Fruit fly (Drosophila melanogaster) whole organism, prepupa: ENCODE results near the gene CG13059.

Experiments used
- CG10669 ChIP-seq: fragments of 200-800 bp; sonication (Bioruptor generic); optimal IDR thresholded peaks from 3 replicates; lab custom pipeline; 2018; ENCODE audit warnings: missing biosample characterization, mild to moderate bottlenecking, missing genetic modification characterization, moderate library complexity
- CG11762 ChIP-seq: fragments of 200-800 bp; sonication (Bioruptor generic); optimal IDR thresholded peaks from 3 replicates; lab custom pipeline; 2016; ENCODE audit warnings: missing biosample characterization, missing genetic modification characterization; ENCODE audit not compliant: insufficient read depth
- CG11902 ChIP-seq: fragments of 200-800 bp; sonication (Bioruptor generic); optimal IDR thresholded peaks from 3 replicates; lab custom pipeline; 2016; ENCODE audit warnings: missing biosample characterization, missing genetic modification characterization
- CG15336 ChIP-seq: fragments of 200-800 bp; sonication (Bioruptor generic); IDR thresholded peaks from 2 replicates; pipeline ENCODE4 v1.3.6; 2022; ENCODE audit warnings: missing biosample characterization, missing genetic modification characterization
- CG3032 ChIP-seq: fragments of 200-800 bp; optimal IDR thresholded peaks from 2 replicates; lab custom pipeline; 2019; ENCODE audit warnings: missing biosample characterization, mild to moderate bottlenecking, missing genetic modification characterization, moderate library complexity
- CG31627 ChIP-seq: fragments of 200-800 bp; sonication (Bioruptor generic); optimal IDR thresholded peaks from 3 replicates; lab custom pipeline; 2016; ENCODE audit warnings: missing biosample characterization, missing genetic modification characterization
- CG32006 ChIP-seq: fragments of 200-800 bp; sonication (Bioruptor generic); optimal IDR thresholded peaks from 3 replicates; lab custom pipeline; 2017; ENCODE audit warnings: missing biosample characterization, mild to moderate bottlenecking, missing genetic modification characterization
- CG6276 ChIP-seq: fragments of 200-800 bp; sonication (Bioruptor generic); optimal IDR thresholded peaks from 2 replicates; lab custom pipeline; 2017; ENCODE audit warnings: missing biosample characterization, mild to moderate bottlenecking, missing genetic modification characterization
- CG6792 ChIP-seq: fragments of 200-800 bp; sonication (Bioruptor generic); optimal IDR thresholded peaks from 3 replicates; lab custom pipeline; 2016; ENCODE audit warnings: missing biosample characterization, missing genetic modification characterization
- CG6808 ChIP-seq: fragments of 200-800 bp; sonication (Bioruptor generic); optimal IDR thresholded peaks from 3 replicates; lab custom pipeline; 2017; ENCODE audit warnings: missing biosample characterization, missing genetic modification characterization, mild to moderate bottlenecking, moderate library complexity, missing genetic modification reagents
- CG8319 ChIP-seq: fragments of 200-800 bp; sonication (Bioruptor generic); optimal IDR thresholded peaks from 3 replicates; lab custom pipeline; 2016; ENCODE audit warnings: missing biosample characterization, missing genetic modification characterization
- CG8632 ChIP-seq: fragments of 200-800 bp; sonication (Bioruptor generic); optimal IDR thresholded peaks from 3 replicates; lab custom pipeline; 2016; ENCODE audit warnings: missing biosample characterization, missing genetic modification characterization
- CG9139 ChIP-seq: fragments of 200-800 bp; sonication (Bioruptor generic); optimal IDR thresholded peaks from 3 replicates; lab custom pipeline; 2017; ENCODE audit warnings: missing biosample characterization, mild to moderate bottlenecking, missing genetic modification characterization
- Eip78C ChIP-seq: fragments of 200-800 bp; sonication (Bioruptor generic); peaks from one replicate; lab custom pipeline; 2016; ENCODE audit warnings: missing biosample characterization, missing genetic modification characterization
- Eip93F ChIP-seq: fragments of 200-800 bp; sonication (Bioruptor generic); optimal IDR thresholded peaks from 2 replicates; lab custom pipeline; 2016; ENCODE audit warnings: missing biosample characterization, mild to moderate bottlenecking, missing genetic modification characterization
- Ets96B ChIP-seq: fragments of 200-800 bp; optimal IDR thresholded peaks from 2 replicates; lab custom pipeline; 2019; ENCODE audit warnings: missing biosample characterization, mild to moderate bottlenecking, missing genetic modification characterization, moderate library complexity
- Hr39 ChIP-seq: fragments of 200-800 bp; sonication (Bioruptor generic); optimal IDR thresholded peaks from 2 replicates; lab custom pipeline; 2016; ENCODE audit warnings: missing biosample characterization, missing genetic modification characterization
- Hr4 ChIP-seq: fragments of 200-800 bp; sonication (Bioruptor generic); optimal IDR thresholded peaks from 3 replicates; lab custom pipeline; 2016; ENCODE audit warnings: missing biosample characterization, missing genetic modification characterization
- Lpt ChIP-seq: fragments of 200-800 bp; sonication (Bioruptor generic); optimal IDR thresholded peaks from 3 replicates; lab custom pipeline; 2016; ENCODE audit warnings: missing biosample characterization, missing genetic modification characterization
- Met ChIP-seq: fragments of 200-800 bp; sonication (Bioruptor generic); optimal IDR thresholded peaks from 3 replicates; lab custom pipeline; 2016; ENCODE audit warnings: missing biosample characterization, missing genetic modification characterization
- Smox ChIP-seq: fragments of 200-800 bp; sonication (Bioruptor generic); optimal IDR thresholded peaks from 3 replicates; lab custom pipeline; 2016; ENCODE audit warnings: missing biosample characterization, missing genetic modification characterization
- Sox102F ChIP-seq: fragments of 200-800 bp; sonication (Bioruptor generic); optimal IDR thresholded peaks from 2 replicates; lab custom pipeline; 2016; ENCODE audit warnings: missing biosample characterization, mild to moderate bottlenecking, missing genetic modification characterization
- Sox14 ChIP-seq: fragments of 200-800 bp; sonication (Bioruptor generic); optimal IDR thresholded peaks from 3 replicates; lab custom pipeline; 2016; ENCODE audit warnings: missing biosample characterization, missing genetic modification characterization
- Sox15 ChIP-seq: fragments of 200-800 bp; sonication (Bioruptor generic); optimal IDR thresholded peaks from 3 replicates; lab custom pipeline; 2016; ENCODE audit warnings: missing biosample characterization, missing genetic modification characterization
- achi ChIP-seq: fragments of 200-800 bp; sonication (Bioruptor generic); optimal IDR thresholded peaks from 3 replicates; lab custom pipeline; 2016; ENCODE audit warnings: missing biosample characterization, missing genetic modification characterization
- acj6 ChIP-seq: fragments of 200-800 bp; sonication (Bioruptor generic); optimal IDR thresholded peaks from 3 replicates; lab custom pipeline; 2016; ENCODE audit warnings: missing biosample characterization, missing genetic modification characterization
- dac ChIP-seq: fragments of 200-800 bp; sonication (Bioruptor generic); optimal IDR thresholded peaks from 2 replicates; lab custom pipeline; 2017; ENCODE audit warnings: missing biosample characterization, mild to moderate bottlenecking, missing genetic modification characterization
- dsx ChIP-seq: fragments of 200-800 bp; optimal IDR thresholded peaks from 3 replicates; lab custom pipeline; 2019; ENCODE audit warnings: missing biosample characterization, mild to moderate bottlenecking, missing genetic modification characterization, moderate library complexity; ENCODE audit not compliant: poor library complexity, severe bottlenecking
- eg ChIP-seq: fragments of 200-800 bp; sonication (Bioruptor generic); IDR thresholded peaks from 3 replicates; pipeline ENCODE4 v1.3.6; 2022; ENCODE audit warnings: missing biosample characterization, missing genetic modification characterization
- fd59A ChIP-seq: fragments of 200-800 bp; sonication (Bioruptor generic); optimal IDR thresholded peaks from 2 replicates; lab custom pipeline; 2017; ENCODE audit warnings: missing biosample characterization, mild to moderate bottlenecking, missing genetic modification characterization, missing genetic modification reagents
- net ChIP-seq: fragments of 200-800 bp; sonication (Bioruptor generic); optimal IDR thresholded peaks from 3 replicates; lab custom pipeline; 2016; ENCODE audit warnings: missing biosample characterization, missing genetic modification characterization
- spab ChIP-seq: fragments of 200-800 bp; sonication (Bioruptor generic); optimal IDR thresholded peaks from 2 replicates; lab custom pipeline; 2017; ENCODE audit warnings: missing biosample characterization, mild to moderate bottlenecking, missing genetic modification characterization, missing genetic modification reagents
- svp ChIP-seq: fragments of 200-800 bp; sonication (Bioruptor generic); peaks from one replicate; lab custom pipeline; 2016; ENCODE audit warnings: missing biosample characterization, missing genetic modification characterization
- vri ChIP-seq: fragments of 200-800 bp; sonication (Bioruptor generic); optimal IDR thresholded peaks from 3 replicates; lab custom pipeline; 2016; ENCODE audit warnings: missing biosample characterization, mild to moderate bottlenecking, missing genetic modification characterization

CG13059 gene

DNA sequence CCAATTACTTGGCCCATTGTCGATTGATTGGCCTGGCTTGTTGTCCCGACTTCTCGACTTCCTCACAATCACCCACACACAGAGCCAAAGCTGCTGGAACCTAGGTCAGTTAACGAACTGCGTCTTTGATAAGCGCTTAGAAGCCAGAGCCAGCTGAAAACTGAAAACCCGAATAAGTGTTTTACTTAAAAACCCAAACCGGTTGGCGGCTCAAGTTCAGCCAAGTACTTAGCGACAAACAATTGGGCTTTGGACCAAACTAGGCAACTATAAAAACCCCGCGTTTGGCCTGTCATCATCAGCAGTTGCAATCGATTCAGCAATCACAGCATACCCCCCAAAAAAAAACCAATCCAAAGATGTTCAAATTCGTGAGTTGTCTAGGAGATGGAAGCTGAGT lies at the start of gene CG13059:
Gene CG13059 (plus strand): TSS at position 301 of the 400 bp plus-strand sequence.
- no peak for TF ChIP-seq CG6276 (GFP tag; lab: Kevin White, UChicago)
- no peak for TF ChIP-seq Eip93F (GFP tag; lab: Kevin White, UChicago)
- TF ChIP-seq Ets96B (tag; lab: Kevin White, UChicago), result no peak
- TF ChIP-seq vri (GFP tag; lab: Kevin White, UChicago), result no peak

- no peak for TF ChIP-seq net (GFP tag; lab: Kevin White, UChicago)
- peak; percentile 6 for TF ChIP-seq CG10669
- no peak for TF ChIP-seq Hr4
- TF ChIP-seq CG32006 (GFP tag; lab: Kevin White, UChicago), result peak; percentile 20
- TF ChIP-seq CG6808 (GFP tag; lab: Kevin White, UChicago), result peak; percentile 44
- peak; percentile 9 for TF ChIP-seq fd59A
- TF ChIP-seq svp, result peak; percentile 17
- peak; percentile 16 for TF ChIP-seq spab (GFP tag; lab: Kevin White, UChicago)
- peak; percentile 68 for TF ChIP-seq Eip78C (GFP tag; lab: Kevin White, UChicago)
- TF ChIP-seq Ets96B (tag; lab: Kevin White, UChicago), result peak; percentile 37
- TF ChIP-seq CG3032 (tag; lab: Kevin White, UChicago), result peak; percentile 51
- no peak for TF ChIP-seq CG9139 (GFP tag; lab: Kevin White, UChicago)
These were observed 48.0 kb upstream of the CG13059 start for dm6 chr3L:16275391-16276017.

- TF ChIP-seq CG31627 (GFP tag; lab: Kevin White, UChicago) (no peak), acj6 (no peak), CG10669 (no peak), spab (GFP tag; lab: Kevin White, UChicago) (no peak), CG15336 (GFP tag; lab: Robert Waterston, UW) (no peak), net (GFP tag; lab: Kevin White, UChicago) (no peak), dac (no peak), CG11902 (no peak), Ets96B (tag; lab: Kevin White, UChicago) (no peak), Eip78C (GFP tag; lab: Kevin White, UChicago) (no peak), svp (no peak), CG8319 (GFP tag; lab: Kevin White, UChicago) (no peak)
These were observed 46.3 kb upstream of the CG13059 start, which contains the start of gene CG13065 for dm6 chr3L:16277135-16277534. Gene CG13065, plus strand, starts transcription at chr3L:16277435.

- TF ChIP-seq CG11762 (no peak), CG6792 (GFP tag; lab: Kevin White, UChicago) (no peak), CG11902 (no peak), Sox14 (GFP tag; lab: Kevin White, UChicago) (no peak), Sox102F (no peak), Sox15 (no peak), CG8319 (GFP tag; lab: Kevin White, UChicago) (no peak), Ets96B (tag; lab: Kevin White, UChicago) (no peak), CG10669 (no peak), CG8632 (GFP tag; lab: Kevin White, UChicago) (no peak), vri (GFP tag; lab: Kevin White, UChicago) (no peak), achi (GFP tag; lab: Kevin White, UChicago) (no peak), CG9139 (GFP tag; lab: Kevin White, UChicago) (no peak), dsx (GFP tag; lab: Kevin White, UChicago) (no peak), spab (GFP tag; lab: Kevin White, UChicago) (no peak), Met (GFP tag; lab: Kevin White, UChicago) (no peak), Lpt (GFP tag; lab: Kevin White, UChicago) (no peak), Smox (GFP tag; lab: Kevin White, UChicago) (no peak), eg (no peak), Hr39 (GFP tag; lab: Kevin White, UChicago) (no peak)
These were observed 44.3 kb upstream of the CG13059 start, which contains the start of gene CG13050 for dm6 chr3L:16279171-16279570. Gene CG13050, minus strand, starts transcription at chr3L:16279271.
